Fruit fly (Drosophila melanogaster): Measurements from ENCODE around the gene Rtca.

DNA sequence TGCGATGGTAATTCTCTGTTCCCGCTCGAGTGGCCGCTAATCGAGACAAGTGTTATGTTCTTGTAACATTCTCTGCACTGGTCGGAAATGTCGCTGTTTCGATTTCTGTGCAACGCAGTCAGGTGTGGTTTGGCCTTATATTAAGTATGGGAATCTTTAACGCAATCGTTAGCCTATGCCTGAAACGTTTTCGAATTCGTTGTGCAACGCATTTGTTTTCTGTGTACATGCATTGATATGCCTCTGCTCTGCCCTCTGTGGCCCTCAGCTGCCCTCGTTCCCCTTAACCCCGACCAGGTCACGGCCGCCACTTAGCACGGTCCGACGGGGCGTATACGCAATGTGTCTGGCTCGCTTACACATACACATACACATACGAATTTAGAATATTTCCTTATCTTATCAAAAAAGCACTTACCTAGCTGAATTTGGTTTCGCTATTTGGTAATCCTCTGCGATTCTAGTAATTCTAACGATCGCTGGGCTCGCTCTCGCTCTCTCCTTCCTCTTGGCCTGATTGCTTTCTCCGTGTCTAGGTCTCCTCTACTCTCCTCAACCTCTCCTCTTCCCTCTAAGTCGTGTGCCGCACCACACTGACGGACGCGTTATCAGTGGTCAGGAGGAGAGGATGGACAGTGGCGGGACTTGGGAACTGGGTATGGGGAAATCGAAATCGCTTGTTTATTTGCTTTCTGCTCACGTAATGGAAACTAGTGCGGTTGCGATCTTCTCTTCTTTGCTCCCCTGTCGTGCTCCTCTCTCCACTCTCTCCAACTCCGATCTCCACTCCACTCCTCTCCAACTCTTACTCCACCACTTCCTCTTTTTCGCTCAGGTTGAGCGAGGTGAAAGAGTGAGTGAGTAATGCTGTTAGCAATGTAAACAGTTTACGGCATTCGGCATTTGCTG lies 23.2 kb upstream of the Rtca start:
- TF ChIP-seq h (optimal IDR thresholded peaks at IDR 0.05) (no peak), Myc (optimal IDR thresholded peaks at IDR 0.05) (no peak), Sin3A (optimal IDR thresholded peaks at IDR 0.05) (no peak), ttk (optimal IDR thresholded peaks at IDR 0.05) (no peak), psq (optimal IDR thresholded peaks at IDR 0.05) (no peak)
